Worm (Caenorhabditis elegans) whole organism, late embryonic: ENCODE results near the gene C05G5.3.

ENCODE experiments used
- C08G9.2 ChIP-seq: sonication (generic microtip); optimal IDR thresholded peaks from 2 replicates; lab custom pipeline; 2016; ENCODE audit warnings: mild to moderate bottlenecking, missing genetic modification characterization, moderate library complexity, missing compliant biosample characterization
- C38D4.7 ChIP-seq: fragments of 200-800 bp; sonication (Bioruptor generic); optimal IDR thresholded peaks from 2 replicates; lab custom pipeline; 2018; ENCODE audit warnings: mild to moderate bottlenecking, missing genetic modification characterization, moderate library complexity, missing compliant biosample characterization
- F13H6.1 ChIP-seq: sonication (generic microtip); optimal IDR thresholded peaks from 2 replicates; lab custom pipeline; 2016; ENCODE audit warnings: missing genetic modification characterization, missing compliant biosample characterization
- K02D7.2 ChIP-seq: sonication (generic microtip); optimal IDR thresholded peaks from 2 replicates; lab custom pipeline; 2017; ENCODE audit warnings: mild to moderate bottlenecking, missing genetic modification characterization, missing compliant biosample characterization
- K09A11.1 ChIP-seq: sonication (generic microtip); optimal IDR thresholded peaks from 2 replicates; lab custom pipeline; 2017; ENCODE audit warnings: antibody characterized with exemption, mild to moderate bottlenecking, missing genetic modification characterization, missing compliant biosample characterization; ENCODE audit not compliant: insufficient read depth
- Y22D7AL.16 ChIP-seq: sonication (generic microtip); optimal IDR thresholded peaks from 2 replicates; lab custom pipeline; 2016; ENCODE audit warnings: missing genetic modification characterization, missing compliant biosample characterization
- ahr-1 ChIP-seq: sonication (generic microtip); optimal IDR thresholded peaks from 2 replicates; lab custom pipeline; 2016; ENCODE audit warnings: missing genetic modification characterization, missing compliant biosample characterization
- ama-1 ChIP-seq: fragments of 150-350 bp; optimal IDR thresholded peaks from 2 replicates; lab custom pipeline; 2014
- ceh-14 ChIP-seq: sonication (generic microtip); optimal IDR thresholded peaks from 2 replicates; lab custom pipeline; 2016; ENCODE audit warnings: missing genotype, missing genetic modification characterization, missing compliant biosample characterization
- ceh-19 ChIP-seq: fragments of 200-800 bp; sonication (Bioruptor generic); optimal IDR thresholded peaks from 2 replicates; lab custom pipeline; 2018; ENCODE audit warnings: mild to moderate bottlenecking, missing genetic modification characterization, missing compliant biosample characterization
- ceh-2 ChIP-seq: sonication (generic microtip); optimal IDR thresholded peaks from 2 replicates; lab custom pipeline; 2016; ENCODE audit warnings: missing genotype, missing genetic modification characterization, missing compliant biosample characterization
- ceh-22 ChIP-seq: sonication (generic microtip); optimal IDR thresholded peaks from 2 replicates; lab custom pipeline; 2017; ENCODE audit warnings: missing biosample characterization, missing genetic modification characterization
- ceh-24 ChIP-seq: sonication (generic microtip); optimal IDR thresholded peaks from 2 replicates; lab custom pipeline; 2016; ENCODE audit warnings: mild to moderate bottlenecking, missing genetic modification characterization, missing compliant biosample characterization
- ceh-30 ChIP-seq: fragments of 150-350 bp; optimal IDR thresholded peaks from 2 replicates; lab custom pipeline; 2014; ENCODE audit warnings: missing biosample characterization, missing genetic modification characterization
- ceh-31 ChIP-seq: sonication (generic microtip); optimal IDR thresholded peaks from 2 replicates; lab custom pipeline; 2016; ENCODE audit warnings: missing genetic modification characterization, missing compliant biosample characterization
- ceh-34 ChIP-seq: sonication (generic microtip); optimal IDR thresholded peaks from 2 replicates; lab custom pipeline; 2016; ENCODE audit warnings: mild to moderate bottlenecking, missing genetic modification characterization, missing compliant biosample characterization
- ceh-45 ChIP-seq: fragments of 200-800 bp; sonication (Bioruptor generic); IDR thresholded peaks from 2 replicates; pipeline ENCODE4 v1.3.6; 2022; ENCODE audit warnings: missing genetic modification reagents, missing genetic modification characterization, missing compliant biosample characterization
- ceh-48 ChIP-seq: sonication (generic microtip); optimal IDR thresholded peaks from 2 replicates; lab custom pipeline; 2016; ENCODE audit warnings: missing genetic modification characterization, inconsistent platforms, missing compliant biosample characterization
- ceh-6 ChIP-seq: fragments of 200-800 bp; sonication (Bioruptor generic); optimal IDR thresholded peaks from 2 replicates; lab custom pipeline; 2018; ENCODE audit warnings: mild to moderate bottlenecking, missing genetic modification characterization, missing compliant biosample characterization
- ceh-9 ChIP-seq: sonication (generic microtip); optimal IDR thresholded peaks from 2 replicates; lab custom pipeline; 2016; ENCODE audit warnings: mild to moderate bottlenecking, missing genetic modification characterization, inconsistent platforms, missing compliant biosample characterization
- elt-2 ChIP-seq: sonication (generic microtip); optimal IDR thresholded peaks from 2 replicates; lab custom pipeline; 2016; ENCODE audit warnings: missing genetic modification reagents, missing genetic modification characterization, missing compliant biosample characterization
- elt-4 ChIP-seq: sonication (generic microtip); optimal IDR thresholded peaks from 2 replicates; lab custom pipeline; 2016; ENCODE audit warnings: missing genetic modification characterization, missing compliant biosample characterization
- ets-4 ChIP-seq: sonication (generic microtip); optimal IDR thresholded peaks from 2 replicates; lab custom pipeline; 2016; ENCODE audit warnings: missing genetic modification characterization, missing compliant biosample characterization
- fkh-6 ChIP-seq: sonication (generic microtip); optimal IDR thresholded peaks from 2 replicates; lab custom pipeline; 2016; ENCODE audit warnings: missing genetic modification characterization, missing compliant biosample characterization
- gmeb-2 ChIP-seq: sonication (generic microtip); optimal IDR thresholded peaks from 2 replicates; lab custom pipeline; 2016; ENCODE audit warnings: missing genetic modification characterization, inconsistent platforms, missing compliant biosample characterization
- hlh-13 ChIP-seq: fragments of 200-800 bp; sonication (Bioruptor generic); optimal IDR thresholded peaks from 2 replicates; lab custom pipeline; 2018; ENCODE audit warnings: mild to moderate bottlenecking, missing genetic modification characterization, missing compliant biosample characterization
- hlh-15 ChIP-seq: sonication (generic microtip); optimal IDR thresholded peaks from 2 replicates; lab custom pipeline; 2016; ENCODE audit warnings: missing genetic modification characterization, missing compliant biosample characterization
- hlh-30 ChIP-seq: sonication (generic microtip); optimal IDR thresholded peaks from 2 replicates; lab custom pipeline; 2017; ENCODE audit warnings: antibody characterized with exemption, missing genetic modification characterization, missing compliant biosample characterization; ENCODE audit not compliant: insufficient read depth
- hlh-8 ChIP-seq: sonication (generic microtip); optimal IDR thresholded peaks from 2 replicates; lab custom pipeline; 2016; ENCODE audit warnings: missing genotype, missing genetic modification characterization, missing compliant biosample characterization
- lim-6 ChIP-seq: sonication (generic microtip); optimal IDR thresholded peaks from 2 replicates; lab custom pipeline; 2016; ENCODE audit warnings: missing genetic modification characterization, missing compliant biosample characterization
- nfya-1 ChIP-seq: sonication (generic microtip); optimal IDR thresholded peaks from 2 replicates; lab custom pipeline; 2017; ENCODE audit warnings: missing genetic modification characterization, mild to moderate bottlenecking, missing compliant biosample characterization, antibody characterized with exemption, moderate library complexity
- nhr-11 ChIP-seq: fragments of 150-350 bp; optimal IDR thresholded peaks from 2 replicates; lab custom pipeline; 2014; ENCODE audit warnings: missing biosample characterization, missing genetic modification characterization
- nhr-232 ChIP-seq: sonication (generic microtip); optimal IDR thresholded peaks from 2 replicates; lab custom pipeline; 2016; ENCODE audit warnings: missing genetic modification characterization, missing compliant biosample characterization
- npax-4 ChIP-seq: sonication (generic microtip); optimal IDR thresholded peaks from 2 replicates; lab custom pipeline; 2016; ENCODE audit warnings: missing genetic modification characterization, missing compliant biosample characterization
- odd-2 ChIP-seq: sonication (generic microtip); optimal IDR thresholded peaks from 2 replicates; lab custom pipeline; 2017; ENCODE audit warnings: antibody characterized with exemption, mild to moderate bottlenecking, missing genetic modification characterization, missing compliant biosample characterization
- pat-9 ChIP-seq: fragments of 200-800 bp; sonication (Bioruptor generic); optimal IDR thresholded peaks from 2 replicates; lab custom pipeline; 2018; ENCODE audit warnings: mild to moderate bottlenecking, missing genetic modification characterization, moderate library complexity, missing compliant biosample characterization
- pax-1 ChIP-seq: fragments of 150-350 bp; optimal IDR thresholded peaks from 2 replicates; lab custom pipeline; 2014; ENCODE audit warnings: missing biosample characterization, missing genetic modification characterization
- pha-2 ChIP-seq: sonication (generic microtip); optimal IDR thresholded peaks from 2 replicates; lab custom pipeline; 2017; ENCODE audit warnings: mild to moderate bottlenecking, missing genetic modification characterization, missing compliant biosample characterization
- pha-4 ChIP-seq: fragments of 150-350 bp; optimal IDR thresholded peaks from 2 replicates; lab custom pipeline; 2018; ENCODE audit warnings: missing biosample characterization, missing genetic modification reagents, missing genetic modification characterization
- pqm-1 ChIP-seq: sonication (generic microtip); optimal IDR thresholded peaks from 2 replicates; lab custom pipeline; 2016; ENCODE audit warnings: missing genetic modification characterization, missing compliant biosample characterization
- pros-1 ChIP-seq: fragments of 150-350 bp; optimal IDR thresholded peaks from 2 replicates; lab custom pipeline; 2014; ENCODE audit warnings: missing biosample characterization, missing genetic modification reagents, missing genetic modification characterization
- ref-2 ChIP-seq: sonication (generic microtip); optimal IDR thresholded peaks from 2 replicates; lab custom pipeline; 2016; ENCODE audit warnings: missing genetic modification characterization, missing compliant biosample characterization
- sdc-2 ChIP-seq: sonication (generic microtip); optimal IDR thresholded peaks from 2 replicates; lab custom pipeline; 2016; ENCODE audit warnings: missing genotype, missing genetic modification characterization, missing compliant biosample characterization
- sox-2 ChIP-seq: fragments of 200-800 bp; sonication (Bioruptor generic); IDR thresholded peaks from 2 replicates; pipeline ENCODE4 v1.3.6; 2022; ENCODE audit warnings: missing genetic modification reagents, missing genetic modification characterization, missing compliant biosample characterization
- sox-4 ChIP-seq: sonication (generic microtip); optimal IDR thresholded peaks from 2 replicates; lab custom pipeline; 2017; ENCODE audit warnings: mild to moderate bottlenecking, missing genetic modification characterization, inconsistent platforms, missing compliant biosample characterization
- syd-9 ChIP-seq: sonication (generic microtip); optimal IDR thresholded peaks from 2 replicates; lab custom pipeline; 2016; ENCODE audit warnings: mild to moderate bottlenecking, missing genetic modification characterization, moderate library complexity, missing compliant biosample characterization
- tbx-7 ChIP-seq: sonication (generic microtip); optimal IDR thresholded peaks from 2 replicates; lab custom pipeline; 2016; ENCODE audit warnings: missing genotype, missing genetic modification characterization, missing compliant biosample characterization
- ttx-3 ChIP-seq: sonication (generic microtip); optimal IDR thresholded peaks from 2 replicates; lab custom pipeline; 2016; ENCODE audit warnings: missing genetic modification reagents, missing genetic modification characterization, missing compliant biosample characterization
- unc-3 ChIP-seq, 2 experiments: fragments of 200-800 bp in 1 of 2; sonication (Bioruptor generic) in 1 of 2; sonication (generic microtip) in 1 of 2; conservative IDR thresholded peaks in 1 of 2; optimal IDR thresholded peaks in 1 of 2; 2 replicates each; pipeline versions ENCODE4 v1.3.6 to Lab custom; 2016 to 2022; ENCODE audit warnings: missing compliant biosample characterization in 2 of 2, missing genetic modification characterization in 2 of 2, missing genetic modification reagents in 1 of 2
- unc-42 ChIP-seq: sonication (generic microtip); optimal IDR thresholded peaks from 2 replicates; lab custom pipeline; 2016; ENCODE audit warnings: missing genotype, missing genetic modification characterization, missing compliant biosample characterization
- unc-55 ChIP-seq: sonication (generic microtip); optimal IDR thresholded peaks from 2 replicates; lab custom pipeline; 2017; ENCODE audit warnings: missing biosample characterization, missing genetic modification reagents, missing genetic modification characterization
- unc-86 ChIP-seq: sonication (generic microtip); optimal IDR thresholded peaks from 2 replicates; lab custom pipeline; 2016; ENCODE audit warnings: missing genetic modification characterization, missing compliant biosample characterization
- zip-5 ChIP-seq: sonication (generic microtip); optimal IDR thresholded peaks from 2 replicates; lab custom pipeline; 2016; ENCODE audit warnings: missing genetic modification characterization, missing compliant biosample characterization
- ztf-16 ChIP-seq: sonication (generic microtip); optimal IDR thresholded peaks from 2 replicates; lab custom pipeline; 2017; ENCODE audit warnings: missing genetic modification characterization, missing compliant biosample characterization

C05G5.3 gene

DNA sequence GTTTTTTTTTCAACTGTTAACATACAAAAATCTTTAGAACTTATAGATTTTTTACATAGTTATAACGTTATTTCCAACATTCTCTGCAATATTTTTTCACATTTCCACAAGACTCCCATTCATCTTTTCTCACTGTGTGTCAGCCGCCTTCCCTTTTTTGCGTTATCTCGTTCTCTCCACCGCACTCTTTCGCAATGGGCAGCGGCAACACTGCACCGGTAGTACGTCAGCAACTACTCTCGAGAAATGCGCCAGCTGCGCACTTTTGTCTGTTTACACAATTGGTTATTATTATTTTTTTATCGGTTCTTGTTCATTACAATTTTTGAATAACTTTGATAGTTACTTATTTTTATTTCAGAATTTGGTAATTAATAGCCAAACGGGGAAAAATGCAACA lies 4.9 kb downstream of the C05G5.3 start, which contains the start of gene C05G5.2:
TSS of gene C05G5.2 (plus strand) at position 356 of the 400 bp plus-strand sequence.
- TF ChIP-seq ceh-9 (tag; lab: Kevin White, UChicago) (no peak), hlh-15 (no peak), F13H6.1 (tag; lab: Kevin White, UChicago) (no peak), hlh-8 (tag; lab: Kevin White, UChicago) (no peak), nfya-1 (tag; lab: Kevin White, UChicago) (peak; percentile 72), K09A11.1 (tag; lab: Kevin White, UChicago) (no peak), C38D4.7 (GFP tag; lab: Kevin White, UChicago) (no peak), pqm-1 (tag; lab: Kevin White, UChicago) (peak; percentile 13), nhr-11 (tag; lab: Kevin White, UChicago) (no peak), tbx-7 (tag; lab: Kevin White, UChicago) (no peak), ceh-31 (tag; lab: Kevin White, UChicago) (peak; percentile 59), hlh-30 (no peak), ceh-6 (no peak), unc-3 (GFP tag; conservative IDR thresholded peaks at IDR 0.05; lab: Robert Waterston, UW) (no peak), unc-3 (tag; optimal IDR thresholded peaks at IDR 0.05; lab: Kevin White, UChicago) (no peak), ceh-48 (tag; lab: Kevin White, UChicago) (no peak), fkh-6 (no peak), ama-1 (lab: Kevin White, UChicago) (no peak), ceh-2 (no peak), elt-4 (tag; lab: Kevin White, UChicago) (no peak), sox-2 (GFP tag; lab: Robert Waterston, UW) (no peak), lim-6 (tag; lab: Kevin White, UChicago) (no peak), ceh-14 (tag; lab: Kevin White, UChicago) (peak; percentile 65), ceh-22 (no peak), ahr-1 (tag; lab: Kevin White, UChicago) (no peak), sox-4 (no peak), npax-4 (tag; lab: Kevin White, UChicago) (no peak), ref-2 (tag; lab: Kevin White, UChicago) (peak; percentile 52), unc-86 (tag; lab: Kevin White, UChicago) (peak; percentile 18), pha-4 (no peak), unc-42 (tag; lab: Kevin White, UChicago) (peak; percentile 70), zip-5 (tag; lab: Kevin White, UChicago) (no peak), elt-2 (peak; percentile 89), gmeb-2 (tag; lab: Kevin White, UChicago) (no peak), pax-1 (tag; lab: Kevin White, UChicago) (no peak), syd-9 (tag; lab: Kevin White, UChicago) (no peak), sdc-2 (tag; lab: Kevin White, UChicago) (peak; percentile 68), hlh-13 (GFP tag; lab: Kevin White, UChicago) (no peak), ttx-3 (no peak), K02D7.2 (no peak), ceh-34 (tag; lab: Kevin White, UChicago) (no peak), nhr-232 (tag; lab: Kevin White, UChicago) (no peak), ceh-24 (tag; lab: Kevin White, UChicago) (no peak), unc-55 (GFP tag; lab: Kevin White, UChicago) (no peak), pha-2 (tag; lab: Kevin White, UChicago) (peak; percentile 11), ztf-16 (no peak), pros-1 (tag; lab: Kevin White, UChicago) (no peak), ceh-45 (GFP tag; lab: Robert Waterston, UW) (peak; percentile 57; the same call in 1 of the 2 replicates), odd-2 (no peak), ets-4 (tag; lab: Kevin White, UChicago) (peak; percentile 5), pat-9 (tag; lab: Kevin White, UChicago) (peak; percentile 6), ceh-19 (GFP tag; lab: Kevin White, UChicago) (peak; percentile 40), C08G9.2 (tag; lab: Kevin White, UChicago) (peak; percentile 32), Y22D7AL.16 (tag; lab: Kevin White, UChicago) (no peak), ceh-30 (no peak)
